Fruit fly (Drosophila melanogaster) whole organism, embryonic: Measurements from ENCODE around the gene Cyp4d20.

Experiments
- Asciz ChIP-seq: fragments of 200-800 bp; sonication (Bioruptor generic); optimal IDR thresholded peaks from 2 replicates; lab custom pipeline; 2017; ENCODE audit warnings: missing biosample characterization, mild to moderate bottlenecking, missing genetic modification characterization, missing genetic modification reagents
- Blimp-1 ChIP-seq: fragments of 200-800 bp; sonication (Bioruptor generic); optimal IDR thresholded peaks from 3 replicates; lab custom pipeline; 2018; ENCODE audit warnings: missing biosample characterization, missing genetic modification characterization, mild to moderate bottlenecking, moderate library complexity, missing genetic modification reagents
- CG10366 ChIP-seq: fragments of 200-800 bp; sonication (Bioruptor generic); IDR thresholded peaks from 2 replicates; pipeline ENCODE4 v1.3.6; 2022; ENCODE audit warnings: missing biosample characterization, missing genetic modification characterization
- CG14965 ChIP-seq: fragments of 200-800 bp; sonication (Bioruptor generic); optimal IDR thresholded peaks from 2 replicates; lab custom pipeline; 2016; ENCODE audit warnings: missing biosample characterization, missing genetic modification characterization, borderline replicate concordance
- CG18011 ChIP-seq: fragments of 200-800 bp; sonication (Bioruptor generic); optimal IDR thresholded peaks from 2 replicates; lab custom pipeline; 2017; ENCODE audit warnings: missing biosample characterization, missing genetic modification characterization, mild to moderate bottlenecking, moderate library complexity, missing genotype
- CG18599 ChIP-seq: fragments of 200-800 bp; sonication (Bioruptor generic); optimal IDR thresholded peaks from 3 replicates; lab custom pipeline; 2017; ENCODE audit warnings: missing biosample characterization, missing genetic modification characterization, mild to moderate bottlenecking, moderate library complexity, missing genetic modification reagents
- CG2889 ChIP-seq: fragments of 200-800 bp; sonication (Bioruptor generic); IDR thresholded peaks from 3 replicates; pipeline ENCODE4 v1.3.6; 2022; ENCODE audit warnings: missing biosample characterization, missing genetic modification characterization
- CG32532 ChIP-seq: fragments of 200-800 bp; sonication (Bioruptor generic); IDR thresholded peaks from 2 replicates; pipeline ENCODE4 v1.3.6; 2022; ENCODE audit warnings: missing biosample characterization, missing genetic modification characterization
- CG3995 ChIP-seq: fragments of 200-800 bp; sonication (Bioruptor generic); optimal IDR thresholded peaks from 3 replicates; lab custom pipeline; 2016; ENCODE audit warnings: missing biosample characterization, missing genetic modification characterization
- CG7271 ChIP-seq: fragments of 200-800 bp; sonication (Bioruptor generic); optimal IDR thresholded peaks from 2 replicates; lab custom pipeline; 2018; ENCODE audit warnings: missing biosample characterization, mild to moderate bottlenecking, missing genetic modification characterization, moderate library complexity
- CG9215 ChIP-seq: fragments of 200-800 bp; sonication (Bioruptor generic); IDR thresholded peaks from 2 replicates; pipeline ENCODE4 v1.3.6; 2022; ENCODE audit warnings: missing biosample characterization, missing genetic modification characterization
- D ChIP-seq, 2 experiments: fragments of 200-800 bp in 1 of 2; fragments of >200 bp in 1 of 2; sonication (Bioruptor generic) in 1 of 2; optimal IDR thresholded peaks; 2 replicates in 1 of 2; 3 replicates in 1 of 2; lab custom pipeline; 2017; ENCODE audit warnings: mild to moderate bottlenecking in 1 of 2, missing biosample characterization in 1 of 2, missing genetic modification characterization in 1 of 2, missing genetic modification reagents in 1 of 2
- Ets65A ChIP-seq: fragments of 200-800 bp; sonication (Bioruptor generic); peaks from one replicate; lab custom pipeline; 2016; ENCODE audit warnings: missing biosample characterization, missing genetic modification characterization
- Fer3 ChIP-seq: fragments of 200-800 bp; sonication (Bioruptor generic); optimal IDR thresholded peaks from 2 replicates; lab custom pipeline; 2018; ENCODE audit warnings: missing biosample characterization, mild to moderate bottlenecking, missing genetic modification characterization, moderate library complexity
- Gug ChIP-seq: fragments of 200-800 bp; sonication (Bioruptor generic); IDR thresholded peaks from 4 replicates; pipeline ENCODE4 v1.3.6; 2022; ENCODE audit warnings: missing biosample characterization, missing genetic modification characterization
- Hmx ChIP-seq: fragments of 200-800 bp; sonication (Bioruptor generic); optimal IDR thresholded peaks from 2 replicates; lab custom pipeline; 2016; ENCODE audit warnings: missing biosample characterization, missing genetic modification characterization
- Hr3 ChIP-seq: fragments of 200-800 bp; sonication (Bioruptor generic); optimal IDR thresholded peaks from 3 replicates; lab custom pipeline; 2016; ENCODE audit warnings: missing biosample characterization, missing genetic modification characterization
- NC2α ChIP-seq: fragments of 200-800 bp; sonication (Bioruptor generic); optimal IDR thresholded peaks from 2 replicates; lab custom pipeline; 2016; ENCODE audit warnings: missing biosample characterization, missing genetic modification characterization
- Pdp1 ChIP-seq, 2 experiments: fragments of 200-800 bp; sonication (Bioruptor generic); optimal IDR thresholded peaks; 3 replicates each; lab custom pipeline; 2016; ENCODE audit warnings: missing biosample characterization in 2 of 2, missing genetic modification characterization in 2 of 2, mild to moderate bottlenecking in 1 of 2, moderate library complexity in 1 of 2
- Ravus ChIP-seq: fragments of 200-800 bp; sonication (Bioruptor generic); IDR thresholded peaks from 2 replicates; pipeline ENCODE4 v1.3.6; 2022; ENCODE audit warnings: missing biosample characterization, missing genetic modification characterization
- Sox102F ChIP-seq: fragments of 200-800 bp; sonication (Bioruptor generic); optimal IDR thresholded peaks from 2 replicates; lab custom pipeline; 2018; ENCODE audit warnings: missing biosample characterization, mild to moderate bottlenecking, missing genetic modification characterization, moderate library complexity
- Taf1 ChIP-seq: fragments of 200-800 bp; sonication (Bioruptor generic); IDR thresholded peaks from 2 replicates; pipeline ENCODE4 v1.3.6; 2022; ENCODE audit warnings: missing biosample characterization, missing genetic modification characterization
- YL-1 ChIP-seq: fragments of 200-800 bp; sonication (Bioruptor generic); optimal IDR thresholded peaks from 3 replicates; lab custom pipeline; 2017; ENCODE audit warnings: missing biosample characterization, mild to moderate bottlenecking, missing genetic modification characterization
- abd-A ChIP-seq: fragments of 200-800 bp; sonication (Bioruptor generic); optimal IDR thresholded peaks from 3 replicates; lab custom pipeline; 2019; ENCODE audit warnings: missing biosample characterization, mild to moderate bottlenecking, missing genetic modification characterization, moderate library complexity
- cas ChIP-seq: fragments of 200-800 bp; sonication (Bioruptor generic); IDR thresholded peaks from 2 replicates; pipeline ENCODE4 v1.3.6; 2022; ENCODE audit warnings: missing biosample characterization, missing genetic modification characterization
- cato ChIP-seq: fragments of 200-800 bp; sonication (Bioruptor generic); optimal IDR thresholded peaks from 2 replicates; lab custom pipeline; 2016; ENCODE audit warnings: missing biosample characterization, missing genetic modification characterization, borderline replicate concordance
- chinmo ChIP-seq: fragments of 200-800 bp; sonication (Bioruptor generic); IDR thresholded peaks from 4 replicates; pipeline ENCODE4 v1.3.6; 2022; ENCODE audit warnings: missing biosample characterization, missing genetic modification characterization; ENCODE audit not compliant: partially characterized antibody
- eve ChIP-seq, 2 experiments: fragments of >200 bp; optimal IDR thresholded peaks; 2 replicates each; lab custom pipeline; 2017; ENCODE audit warnings: missing biosample characterization in 2 of 2, missing genetic modification characterization in 2 of 2
- gfzf ChIP-seq: fragments of 200-800 bp; sonication (Bioruptor generic); optimal IDR thresholded peaks from 2 replicates; lab custom pipeline; 2016; ENCODE audit warnings: missing biosample characterization, mild to moderate bottlenecking, missing genetic modification characterization, moderate library complexity
- grn ChIP-seq: fragments of 200-800 bp; sonication (Bioruptor generic); optimal IDR thresholded peaks from 3 replicates; lab custom pipeline; 2017; ENCODE audit warnings: missing biosample characterization, missing genetic modification characterization
- gsb ChIP-seq: fragments of 200-800 bp; sonication (Bioruptor generic); IDR thresholded peaks from 2 replicates; pipeline ENCODE4 v1.3.6; 2022; ENCODE audit warnings: missing biosample characterization, missing genetic modification characterization
- hb ChIP-seq: fragments of 200-800 bp; sonication (Bioruptor generic); IDR thresholded peaks from 3 replicates; pipeline ENCODE4 v1.3.6; 2022; ENCODE audit warnings: missing biosample characterization, missing genetic modification characterization; ENCODE audit not compliant: partially characterized antibody
- hbn ChIP-seq: fragments of 200-800 bp; sonication (Bioruptor generic); IDR thresholded peaks from 2 replicates; pipeline ENCODE4 v1.3.6; 2022; ENCODE audit warnings: missing biosample characterization, missing genetic modification characterization; ENCODE audit not compliant: partially characterized antibody
- mld ChIP-seq: fragments of 200-800 bp; sonication (Bioruptor generic); IDR thresholded peaks from 3 replicates; pipeline ENCODE4 v1.3.6; 2022; ENCODE audit warnings: missing biosample characterization, missing genetic modification characterization; ENCODE audit not compliant: partially characterized antibody
- oc ChIP-seq: fragments of 200-800 bp; sonication (Bioruptor generic); optimal IDR thresholded peaks from 2 replicates; lab custom pipeline; 2018; ENCODE audit warnings: missing biosample characterization, mild to moderate bottlenecking, missing genetic modification characterization, moderate library complexity
- pnt ChIP-seq: fragments of 200-800 bp; sonication (Bioruptor generic); optimal IDR thresholded peaks from 3 replicates; lab custom pipeline; 2016; ENCODE audit warnings: missing biosample characterization, missing genetic modification characterization
- sob ChIP-seq: fragments of 200-800 bp; sonication (Bioruptor generic); IDR thresholded peaks from 2 replicates; pipeline ENCODE4 v1.3.6; 2022; ENCODE audit warnings: missing biosample characterization, missing genetic modification characterization
- trem ChIP-seq: fragments of 200-800 bp; optimal IDR thresholded peaks from 3 replicates; lab custom pipeline; 2019; ENCODE audit warnings: missing biosample characterization, mild to moderate bottlenecking, missing genetic modification characterization, moderate library complexity
- twi ChIP-seq: fragments of 200-800 bp; optimal IDR thresholded peaks from 2 replicates; lab custom pipeline; 2019; ENCODE audit warnings: missing biosample characterization, mild to moderate bottlenecking, missing genetic modification characterization, moderate library complexity
- unpg ChIP-seq: fragments of 200-800 bp; sonication (Bioruptor generic); optimal IDR thresholded peaks from 3 replicates; lab custom pipeline; 2018; ENCODE audit warnings: missing biosample characterization, mild to moderate bottlenecking, missing genetic modification characterization, moderate library complexity
- zen ChIP-seq: fragments of 200-800 bp; sonication (Bioruptor generic); optimal IDR thresholded peaks from 3 replicates; lab custom pipeline; 2018; ENCODE audit warnings: missing biosample characterization, mild to moderate bottlenecking, missing genetic modification characterization, moderate library complexity

Gene Cyp4d20

dm6 chr3L:2438609-2439422 is 39.4 kb downstream of the Cyp4d20 start (continued):
- TF ChIP-seq CG3995 (GFP tag; lab: Kevin White, UChicago) (no peak), CG10366 (GFP tag; lab: Robert Waterston, UW) (no peak), Gug (GFP tag; lab: Robert Waterston, UW) (no peak), Hmx (GFP tag; lab: Kevin White, UChicago) (no peak), abd-A (tag; lab: Kevin White, UChicago) (peak; percentile 31), hb (no peak), eve (GFP tag; optimal IDR thresholded peaks at IDR 0.05; lab: Kevin White, UChicago) (no peak), cas (GFP tag; lab: Robert Waterston, UW) (no peak)

dm6 chr3L:2437571-2437970 is 40.7 kb downstream of the Cyp4d20 start:
- TF ChIP-seq Blimp-1 (GFP tag; lab: Kevin White, UChicago) (peak; percentile 95), zen (peak; percentile 51), mld (GFP tag; lab: Robert Waterston, UW) (no peak), twi (peak; percentile 48), Ets65A (peak; percentile 22), abd-A (tag; lab: Kevin White, UChicago) (peak; percentile 38), CG7271 (tag; lab: Kevin White, UChicago) (no peak)
- TF ChIP-seq, all 482 proteins: peak for 5

dm6 chr3L:2436754-2437335 is 41.4 kb downstream of the Cyp4d20 start:
- TF ChIP-seq gsb (GFP tag; lab: Robert Waterston, UW), result no peak
- no peak for TF ChIP-seq trem (tag; lab: Kevin White, UChicago)
- TF ChIP-seq Pdp1 (GFP tag; optimal IDR thresholded peaks at IDR 0.05; lab: Kevin White, UChicago), result peak in 1 of 2 experiments; percentile 76
- no peak for TF ChIP-seq YL-1
- TF ChIP-seq Hr3 (GFP tag; lab: Kevin White, UChicago), result no peak
- TF ChIP-seq oc (tag; lab: Kevin White, UChicago), result peak; percentile 91
- TF ChIP-seq CG9215 (GFP tag; lab: Robert Waterston, UW), result no peak
- peak; percentile 55 for TF ChIP-seq grn (GFP tag; lab: Kevin White, UChicago)
- peak; percentile 4 for TF ChIP-seq Sox102F (GFP tag; lab: Kevin White, UChicago)
- no peak for TF ChIP-seq chinmo (GFP tag; lab: Robert Waterston, UW)

dm6 chr3L:2434179-2434578 is 44.1 kb downstream of the Cyp4d20 start:
- 0 out of 2 replicates have a peak, but pooled peaks have one; percentile 13 for TF ChIP-seq CG32532 (GFP tag; lab: Robert Waterston, UW)
- TF ChIP-seq CG18011 (GFP tag; lab: Kevin White, UChicago), result no peak

dm6 chr3L:2433358-2433757 is 44.9 kb downstream of the Cyp4d20 start:
- TF ChIP-seq sob (GFP tag; lab: Robert Waterston, UW) (no peak), CG18599 (GFP tag; lab: Kevin White, UChicago) (no peak), gfzf (GFP tag; lab: Kevin White, UChicago) (no peak), NC2α (GFP tag; lab: Kevin White, UChicago) (no peak), cato (GFP tag; lab: Kevin White, UChicago) (no peak), hbn (GFP tag; lab: Robert Waterston, UW) (no peak), pnt (no peak), Fer3 (no peak), Taf1 (GFP tag; lab: Robert Waterston, UW) (no peak), Ravus (GFP tag; lab: Robert Waterston, UW) (no peak), Asciz (GFP tag; lab: Kevin White, UChicago) (peak; percentile 43), D (optimal IDR thresholded peaks at IDR 0.05; lab: Kevin White, UChicago) (no peak), D (GFP tag; optimal IDR thresholded peaks at IDR 0.05; lab: Kevin White, UChicago) (no peak), unpg (peak; percentile 12), CG2889 (GFP tag; lab: Robert Waterston, UW) (no peak), CG14965 (GFP tag; lab: Kevin White, UChicago) (no peak)
